Fruit fly (Drosophila melanogaster) whole organism, embryonic: ENCODE measurements around the gene Rbp.

Source experiments
- Atf-2 ChIP-seq: fragments of 200-800 bp; sonication (Bioruptor generic); optimal IDR thresholded peaks from 2 replicates; lab custom pipeline; 2016; ENCODE audit warnings: missing biosample characterization, missing genetic modification characterization
- B-H2 ChIP-seq: fragments of 200-800 bp; sonication (Bioruptor generic); optimal IDR thresholded peaks from 2 replicates; lab custom pipeline; 2018; ENCODE audit warnings: missing biosample characterization, mild to moderate bottlenecking, missing genetic modification characterization
- CG10654 ChIP-seq: fragments of 200-800 bp; sonication (Bioruptor generic); optimal IDR thresholded peaks from 2 replicates; lab custom pipeline; 2016; ENCODE audit warnings: missing biosample characterization, missing genetic modification characterization
- CG12391 ChIP-seq: fragments of 200-800 bp; sonication (Bioruptor generic); optimal IDR thresholded peaks from 3 replicates; lab custom pipeline; 2018; ENCODE audit warnings: missing biosample characterization, mild to moderate bottlenecking, missing genetic modification characterization, moderate library complexity
- CG13624 ChIP-seq: fragments of 200-800 bp; sonication (Bioruptor generic); optimal IDR thresholded peaks from 2 replicates; lab custom pipeline; 2016; ENCODE audit warnings: missing biosample characterization, missing genetic modification characterization
- CG1603 ChIP-seq: fragments of 200-800 bp; sonication (Bioruptor generic); optimal IDR thresholded peaks from 2 replicates; lab custom pipeline; 2019; ENCODE audit warnings: missing biosample characterization, mild to moderate bottlenecking, missing genetic modification characterization, moderate library complexity
- CG1647 ChIP-seq: fragments of 200-800 bp; sonication (Bioruptor generic); optimal IDR thresholded peaks from 3 replicates; lab custom pipeline; 2016; ENCODE audit warnings: missing biosample characterization, missing genetic modification characterization
- CG17328 ChIP-seq: fragments of 200-800 bp; sonication (Bioruptor generic); IDR thresholded peaks from 2 replicates; pipeline ENCODE4 v1.3.6; 2022; ENCODE audit warnings: missing biosample characterization, missing genetic modification characterization
- CG1792 ChIP-seq: fragments of 200-800 bp; sonication (Bioruptor generic); optimal IDR thresholded peaks from 2 replicates; lab custom pipeline; 2016; ENCODE audit warnings: missing biosample characterization, missing genetic modification characterization
- CG2875 ChIP-seq: fragments of 200-800 bp; sonication (Bioruptor generic); optimal IDR thresholded peaks from 2 replicates; lab custom pipeline; 2017; ENCODE audit warnings: missing biosample characterization, mild to moderate bottlenecking, missing genetic modification characterization, missing genetic modification reagents
- CG31388 ChIP-seq: fragments of 200-800 bp; sonication (Bioruptor generic); optimal IDR thresholded peaks from 2 replicates; lab custom pipeline; 2016; ENCODE audit warnings: missing biosample characterization, missing genetic modification characterization
- CG3163 ChIP-seq: fragments of 200-800 bp; sonication (Bioruptor generic); optimal IDR thresholded peaks from 3 replicates; lab custom pipeline; 2016; ENCODE audit warnings: missing biosample characterization, missing genetic modification characterization
- CG32772 ChIP-seq: fragments of 200-800 bp; sonication (Bioruptor generic); IDR thresholded peaks from 2 replicates; pipeline ENCODE4 v1.3.6; 2022; ENCODE audit warnings: missing biosample characterization, missing genetic modification characterization
- CG33213 ChIP-seq: fragments of 200-800 bp; sonication (Bioruptor generic); optimal IDR thresholded peaks from 3 replicates; lab custom pipeline; 2016; ENCODE audit warnings: missing biosample characterization, missing genetic modification characterization
- CG4282 ChIP-seq: fragments of 200-800 bp; sonication (Bioruptor generic); optimal IDR thresholded peaks from 2 replicates; lab custom pipeline; 2016; ENCODE audit warnings: missing biosample characterization, missing genetic modification characterization
- CG4328 ChIP-seq: fragments of 200-800 bp; sonication (Bioruptor generic); optimal IDR thresholded peaks from 3 replicates; lab custom pipeline; 2017; ENCODE audit warnings: missing biosample characterization, missing genetic modification reagents, missing genetic modification characterization
- CG4617 ChIP-seq: fragments of 200-800 bp; sonication (Bioruptor generic); optimal IDR thresholded peaks from 3 replicates; lab custom pipeline; 2016; ENCODE audit warnings: missing biosample characterization, missing genetic modification characterization, borderline replicate concordance
- CG6272 ChIP-seq: fragments of 200-800 bp; sonication (Bioruptor generic); IDR thresholded peaks from 2 replicates; pipeline ENCODE4 v1.3.6; 2022; ENCODE audit warnings: missing biosample characterization, missing genetic modification characterization
- CG9817 ChIP-seq: fragments of 200-800 bp; sonication (Bioruptor generic); optimal IDR thresholded peaks from 2 replicates; lab custom pipeline; 2018; ENCODE audit warnings: missing biosample characterization, mild to moderate bottlenecking, missing genetic modification characterization, moderate library complexity
- CrebB ChIP-seq: fragments of 200-800 bp; sonication (Bioruptor generic); optimal IDR thresholded peaks from 3 replicates; lab custom pipeline; 2018; ENCODE audit warnings: missing biosample characterization, mild to moderate bottlenecking, missing genetic modification characterization
- D19B ChIP-seq: fragments of 200-800 bp; sonication (Bioruptor generic); optimal IDR thresholded peaks from 2 replicates; lab custom pipeline; 2017; ENCODE audit warnings: missing biosample characterization, mild to moderate bottlenecking, missing genetic modification characterization
- Dbx ChIP-seq: fragments of 200-800 bp; sonication (Bioruptor generic); IDR thresholded peaks from 3 replicates; pipeline ENCODE4 v1.3.6; 2022; ENCODE audit warnings: missing biosample characterization, missing genetic modification characterization
- Dref ChIP-seq: fragments of 200-800 bp; sonication (Bioruptor generic); IDR thresholded peaks from 2 replicates; pipeline ENCODE4 v1.3.6; 2022; ENCODE audit warnings: missing biosample characterization, missing genetic modification characterization
- Fer3 ChIP-seq: fragments of 200-800 bp; sonication (Bioruptor generic); optimal IDR thresholded peaks from 2 replicates; lab custom pipeline; 2018; ENCODE audit warnings: missing biosample characterization, mild to moderate bottlenecking, missing genetic modification characterization, moderate library complexity
- Hsf ChIP-seq: fragments of 200-800 bp; sonication (Bioruptor generic); optimal IDR thresholded peaks from 3 replicates; lab custom pipeline; 2016; ENCODE audit warnings: missing biosample characterization, missing genetic modification characterization
- Lhr ChIP-seq: fragments of 200-800 bp; sonication (Bioruptor generic); optimal IDR thresholded peaks from 3 replicates; lab custom pipeline; 2017; ENCODE audit warnings: mild to moderate bottlenecking, missing biosample characterization, missing genetic modification reagents, missing genetic modification characterization
- NfI ChIP-seq: fragments of 200-800 bp; sonication (Bioruptor generic); optimal IDR thresholded peaks from 3 replicates; lab custom pipeline; 2018; ENCODE audit warnings: missing biosample characterization, mild to moderate bottlenecking, missing genetic modification characterization, moderate library complexity
- PHDP ChIP-seq: fragments of 200-800 bp; sonication (Bioruptor generic); optimal IDR thresholded peaks from 3 replicates; lab custom pipeline; 2018; ENCODE audit warnings: missing biosample characterization, mild to moderate bottlenecking, missing genetic modification characterization, moderate library complexity
- Side ChIP-seq: fragments of 200-800 bp; sonication (Bioruptor generic); optimal IDR thresholded peaks from 2 replicates; lab custom pipeline; 2016; ENCODE audit warnings: missing biosample characterization, missing genetic modification characterization
- Spps ChIP-seq: fragments of 200-800 bp; sonication (Bioruptor generic); optimal IDR thresholded peaks from 2 replicates; lab custom pipeline; 2018; ENCODE audit warnings: missing biosample characterization, mild to moderate bottlenecking, missing genetic modification characterization
- al ChIP-seq: fragments of 200-800 bp; sonication (Bioruptor generic); IDR thresholded peaks from 2 replicates; pipeline ENCODE4 v1.3.6; 2022; ENCODE audit warnings: missing biosample characterization, missing genetic modification characterization
- az2 ChIP-seq: fragments of 200-800 bp; sonication (Bioruptor generic); optimal IDR thresholded peaks from 3 replicates; lab custom pipeline; 2016; ENCODE audit warnings: missing biosample characterization, missing genetic modification characterization
- bbx ChIP-seq: fragments of 200-800 bp; sonication (Bioruptor generic); IDR thresholded peaks from 2 replicates; pipeline ENCODE4 v1.3.6; 2022; ENCODE audit warnings: missing biosample characterization, missing genetic modification characterization; ENCODE audit not compliant: partially characterized antibody
- chif ChIP-seq, 2 experiments: fragments of 200-800 bp; sonication (Bioruptor generic); optimal IDR thresholded peaks; 3 replicates each; lab custom pipeline; 2016; ENCODE audit warnings: missing biosample characterization in 2 of 2, missing genetic modification characterization in 2 of 2
- crc ChIP-seq: fragments of 200-800 bp; sonication (Bioruptor generic); optimal IDR thresholded peaks from 2 replicates; lab custom pipeline; 2016; ENCODE audit warnings: missing biosample characterization, missing genetic modification characterization
- dpn ChIP-seq, 2 experiments: fragments of 200-800 bp; sonication (Bioruptor generic); optimal IDR thresholded peaks; 3 replicates each; lab custom pipeline; 2016; ENCODE audit warnings: missing biosample characterization in 2 of 2, missing genetic modification characterization in 2 of 2
- ems ChIP-seq: fragments of 200-800 bp; sonication (Bioruptor generic); optimal IDR thresholded peaks from 3 replicates; lab custom pipeline; 2016; ENCODE audit warnings: missing biosample characterization, missing genetic modification characterization
- ewg ChIP-seq: fragments of 200-800 bp; sonication (Bioruptor generic); optimal IDR thresholded peaks from 3 replicates; lab custom pipeline; 2017; ENCODE audit warnings: mild to moderate bottlenecking, missing biosample characterization, missing genetic modification reagents, missing genetic modification characterization
- gce ChIP-seq: fragments of 200-800 bp; sonication (Bioruptor generic); IDR thresholded peaks from 3 replicates; pipeline ENCODE4 v1.3.6; 2022; ENCODE audit warnings: missing biosample characterization, missing genetic modification characterization
- jumu ChIP-seq: fragments of 200-800 bp; sonication (Bioruptor generic); optimal IDR thresholded peaks from 3 replicates; lab custom pipeline; 2016; ENCODE audit warnings: missing biosample characterization, missing genetic modification characterization
- kay ChIP-seq: fragments of 200-800 bp; sonication (Bioruptor generic); optimal IDR thresholded peaks from 2 replicates; lab custom pipeline; 2016; ENCODE audit warnings: missing biosample characterization, missing genetic modification characterization
- ken ChIP-seq: fragments of 200-800 bp; sonication (Bioruptor generic); IDR thresholded peaks from 3 replicates; pipeline ENCODE4 v1.3.6; 2022; ENCODE audit warnings: missing biosample characterization, missing genetic modification characterization
- maf-S ChIP-seq: fragments of 200-800 bp; sonication (Bioruptor generic); optimal IDR thresholded peaks from 2 replicates; lab custom pipeline; 2016; ENCODE audit warnings: missing biosample characterization, missing genetic modification characterization
- pan ChIP-seq, 4 experiments: fragments of >200 bp in 3 of 4; fragments of 200-800 bp in 1 of 4; sonication (Bioruptor generic) in 1 of 4; optimal IDR thresholded peaks in 3 of 4; IDR thresholded peaks in 1 of 4; 2 replicates each; pipeline versions ENCODE4 v1.3.6 to Lab custom; 2017 to 2022; ENCODE audit warnings: missing biosample characterization in 2 of 4, missing genetic modification characterization in 2 of 4, mixed read lengths in 1 of 4
- phol ChIP-seq: fragments of 200-800 bp; sonication (Bioruptor generic); optimal IDR thresholded peaks from 3 replicates; lab custom pipeline; 2018; ENCODE audit warnings: missing biosample characterization, mild to moderate bottlenecking, missing genetic modification characterization, moderate library complexity
- scrt ChIP-seq: fragments of 200-800 bp; sonication (Bioruptor generic); optimal IDR thresholded peaks from 2 replicates; lab custom pipeline; 2018; ENCODE audit warnings: missing biosample characterization, mild to moderate bottlenecking, missing genetic modification characterization, moderate library complexity
- seq ChIP-seq: fragments of 200-800 bp; sonication (Bioruptor generic); IDR thresholded peaks from 2 replicates; pipeline ENCODE4 v1.3.6; 2022; ENCODE audit warnings: missing biosample characterization, missing genetic modification characterization
- sob ChIP-seq: fragments of 200-800 bp; sonication (Bioruptor generic); IDR thresholded peaks from 2 replicates; pipeline ENCODE4 v1.3.6; 2022; ENCODE audit warnings: missing biosample characterization, missing genetic modification characterization
- stwl ChIP-seq: fragments of 200-800 bp; sonication (Bioruptor generic); optimal IDR thresholded peaks from 3 replicates; lab custom pipeline; 2018; ENCODE audit warnings: missing biosample characterization, mild to moderate bottlenecking, missing genetic modification characterization, moderate library complexity
- tx ChIP-seq: fragments of 200-800 bp; sonication (Bioruptor generic); optimal IDR thresholded peaks from 2 replicates; lab custom pipeline; 2016; ENCODE audit warnings: missing biosample characterization, missing genetic modification characterization

Rbp gene

DNA sequence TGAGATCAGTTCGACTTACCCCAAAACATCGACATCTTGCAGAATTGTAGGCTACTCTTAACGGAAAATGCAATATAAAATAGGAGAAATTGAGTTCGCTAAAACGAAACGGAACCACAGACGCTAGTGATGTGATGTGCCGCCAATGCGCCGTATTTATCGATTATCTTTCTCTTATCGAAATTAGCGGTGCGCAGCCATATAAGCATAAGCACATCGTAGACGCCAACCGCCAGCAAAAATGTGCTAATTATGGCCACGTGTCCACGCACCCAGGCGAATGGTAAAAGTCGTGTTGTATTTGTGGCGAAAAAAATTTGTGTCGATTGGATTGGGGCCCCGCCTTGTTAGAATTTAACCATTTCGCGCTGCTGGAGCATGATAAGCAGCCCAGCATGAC lies 41.4 kb upstream of the Rbp start, which contains the start of the genes Fkbp39 and Cyfip (continued):
- TF ChIP-seq dpn (GFP tag; optimal IDR thresholded peaks at IDR 0.05; lab: Kevin White, UChicago) (peak; percentile 41 to 57), NfI (GFP tag; lab: Kevin White, UChicago) (peak; percentile 34), Side (peak; percentile 67), ems (GFP tag; lab: Kevin White, UChicago) (peak; percentile 53), pan (optimal IDR thresholded peaks at IDR 0.05; lab: Kevin White, UChicago) (no peak), pan (GFP tag; optimal IDR thresholded peaks at IDR 0.05 in 1 of 2, IDR thresholded peaks at IDR 0.05 in 1 of 2) (peak in 1 of 2 experiments; percentile 54), az2 (GFP tag; lab: Kevin White, UChicago) (peak; percentile 6), al (GFP tag; lab: Robert Waterston, UW) (0 out of 2 replicates have a peak, but pooled peaks have one; percentile 19), CG1647 (GFP tag; lab: Kevin White, UChicago) (peak; percentile 29), tx (peak; percentile 59), stwl (tag; lab: Kevin White, UChicago) (peak; percentile 65), Atf-2 (no peak), chif (GFP tag; optimal IDR thresholded peaks at IDR 0.05; lab: Kevin White, UChicago) (peak in 1 of 2 experiments; percentile 36), phol (tag; lab: Kevin White, UChicago) (peak; percentile 83), CG9817 (peak; percentile 20), Spps (no peak), Lhr (GFP tag; lab: Kevin White, UChicago) (peak; percentile 94), seq (GFP tag; lab: Robert Waterston, UW) (no peak), gce (GFP tag; lab: Robert Waterston, UW) (no peak), ken (GFP tag; lab: Robert Waterston, UW) (peak; percentile 66; the same call in 2 of the 3 replicates), maf-S (GFP tag; lab: Kevin White, UChicago) (peak; percentile 60), CG32772 (GFP tag; lab: Robert Waterston, UW) (peak; percentile 78), CG2875 (GFP tag; lab: Kevin White, UChicago) (no peak), CG17328 (GFP tag; lab: Robert Waterston, UW) (peak; percentile 24; the same call in 1 of the 2 replicates), Dref (GFP tag; lab: Robert Waterston, UW) (peak; percentile 99), CG4617 (peak; percentile 98), Fer3 (tag; lab: Kevin White, UChicago) (peak; percentile 27), CG4282 (peak; percentile 35), CG31388 (GFP tag; lab: Kevin White, UChicago) (no peak), B-H2 (GFP tag; lab: Kevin White, UChicago) (peak; percentile 77), crc (GFP tag; lab: Kevin White, UChicago) (no peak), sob (GFP tag; lab: Robert Waterston, UW) (peak; percentile 81), CG33213 (GFP tag; lab: Kevin White, UChicago) (peak; percentile 70), scrt (GFP tag; lab: Kevin White, UChicago) (no peak), bbx (GFP tag; lab: Robert Waterston, UW) (peak; percentile 75), CG6272 (peak; percentile 43; the same call in 1 of the 2 replicates), jumu (peak; percentile 87), CrebB (tag; lab: Kevin White, UChicago) (peak; percentile 43), Hsf (GFP tag; lab: Kevin White, UChicago) (peak; percentile 46), PHDP (tag; lab: Kevin White, UChicago) (peak; percentile 17), CG1603 (peak; percentile 93), kay (GFP tag; lab: Kevin White, UChicago) (no peak), CG1792 (GFP tag; lab: Kevin White, UChicago) (peak; percentile 22), CG10654 (GFP tag; lab: Kevin White, UChicago) (peak; percentile 10), CG13624 (GFP tag; lab: Kevin White, UChicago) (peak; percentile 91), D19B (GFP tag; lab: Kevin White, UChicago) (no peak), CG12391 (tag; lab: Kevin White, UChicago) (peak; percentile 64), CG3163 (GFP tag; lab: Kevin White, UChicago) (peak; percentile 39), ewg (peak; percentile 96), CG4328 (GFP tag; lab: Kevin White, UChicago) (no peak), Dbx (peak; percentile 80)
